Fruit fly (Drosophila melanogaster) whole organism: ENCODE data around the gene Hmbs.

Experiments used
- psq ChIP-seq: fragments of >200 bp; optimal IDR thresholded peaks from 2 replicates; lab custom pipeline; 2017
- usp ChIP-seq: fragments of >200 bp; optimal IDR thresholded peaks from 2 replicates; lab custom pipeline; 2017; ENCODE audit warnings: missing biosample characterization, missing genetic modification characterization, mixed read lengths

DNA sequence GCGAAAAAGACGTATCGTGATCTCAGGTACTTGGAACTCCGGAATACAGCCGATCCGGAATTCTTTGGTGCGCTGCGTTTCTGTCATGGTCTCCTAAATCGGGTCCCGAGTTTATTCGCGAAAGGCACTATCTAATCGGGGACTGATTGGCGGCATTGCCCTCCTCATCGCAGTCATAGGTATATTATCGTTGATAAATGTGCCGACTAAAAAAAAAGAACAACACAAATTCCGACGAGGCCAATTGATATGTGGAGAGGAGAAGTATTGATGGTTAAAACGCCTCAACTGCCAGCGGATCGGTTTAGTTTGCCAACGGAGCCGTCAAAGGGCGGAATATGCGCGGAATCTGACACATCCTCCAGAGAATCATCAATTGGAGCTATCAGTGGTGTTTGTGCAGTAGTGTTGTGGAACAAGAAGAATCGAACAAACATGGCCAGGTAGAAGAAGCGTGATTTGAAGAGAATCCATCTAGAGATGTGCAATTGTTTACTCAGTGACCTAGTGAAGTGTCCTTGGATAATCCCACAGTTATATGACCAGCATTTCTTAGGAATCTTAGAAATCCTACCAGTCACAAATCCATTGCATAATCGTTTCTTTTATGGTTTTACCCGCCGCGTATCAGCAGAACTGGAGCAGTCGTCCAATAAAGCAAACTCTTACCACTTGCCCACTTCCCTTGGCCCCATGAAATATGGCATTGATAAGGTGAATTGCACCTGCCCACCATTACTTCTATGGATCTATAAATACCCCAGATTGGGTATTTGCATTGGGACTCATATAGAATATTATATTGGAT is 9.7 kb upstream of the Hmbs start:
- TF ChIP-seq psq (lab: Kevin White, UChicago) (no peak), usp (GFP tag; lab: Kevin White, UChicago) (no peak)
